Fruit fly (Drosophila melanogaster) whole organism, embryonic: Measurements from ENCODE around the gene Ide.

Source experiments
- CG10267 ChIP-seq: fragments of 200-800 bp; sonication (Bioruptor generic); optimal IDR thresholded peaks from 2 replicates; lab custom pipeline; 2018; ENCODE audit warnings: missing biosample characterization, mild to moderate bottlenecking, missing genetic modification characterization, moderate library complexity
- CG10565 ChIP-seq: fragments of 200-800 bp; sonication (Bioruptor generic); optimal IDR thresholded peaks from 3 replicates; lab custom pipeline; 2016; ENCODE audit warnings: missing biosample characterization, mild to moderate bottlenecking, missing genetic modification characterization
- CG11695 ChIP-seq: fragments of 200-800 bp; sonication (Bioruptor generic); IDR thresholded peaks from 3 replicates; pipeline ENCODE4 v1.3.6; 2022; ENCODE audit warnings: missing biosample characterization, missing genetic modification characterization
- CG13123 ChIP-seq: fragments of 200-800 bp; sonication (Bioruptor generic); optimal IDR thresholded peaks from 2 replicates; lab custom pipeline; 2016; ENCODE audit warnings: missing biosample characterization, missing genetic modification characterization
- CG13894 ChIP-seq: fragments of 200-800 bp; sonication (Bioruptor generic); optimal IDR thresholded peaks from 3 replicates; lab custom pipeline; 2018; ENCODE audit warnings: missing biosample characterization, mild to moderate bottlenecking, missing genetic modification characterization, moderate library complexity
- CG14860 ChIP-seq: fragments of 200-800 bp; sonication (Bioruptor generic); IDR thresholded peaks from 3 replicates; pipeline ENCODE4 v1.3.6; 2022; ENCODE audit warnings: missing biosample characterization, missing genetic modification characterization; ENCODE audit not compliant: partially characterized antibody
- CG14965 ChIP-seq: fragments of 200-800 bp; sonication (Bioruptor generic); optimal IDR thresholded peaks from 2 replicates; lab custom pipeline; 2016; ENCODE audit warnings: missing biosample characterization, missing genetic modification characterization, borderline replicate concordance
- CG15073 ChIP-seq: fragments of 200-800 bp; sonication (Bioruptor generic); optimal IDR thresholded peaks from 2 replicates; lab custom pipeline; 2016; ENCODE audit warnings: missing biosample characterization, missing genetic modification characterization
- CG17186 ChIP-seq: fragments of 200-800 bp; sonication (Bioruptor generic); optimal IDR thresholded peaks from 3 replicates; lab custom pipeline; 2017; ENCODE audit warnings: missing biosample characterization, missing genetic modification reagents, missing genetic modification characterization
- CG17328 ChIP-seq: fragments of 200-800 bp; sonication (Bioruptor generic); IDR thresholded peaks from 2 replicates; pipeline ENCODE4 v1.3.6; 2022; ENCODE audit warnings: missing biosample characterization, missing genetic modification characterization
- CG18599 ChIP-seq: fragments of 200-800 bp; sonication (Bioruptor generic); optimal IDR thresholded peaks from 3 replicates; lab custom pipeline; 2017; ENCODE audit warnings: missing biosample characterization, missing genetic modification characterization, mild to moderate bottlenecking, moderate library complexity, missing genetic modification reagents
- CG2129 ChIP-seq: fragments of 200-800 bp; sonication (Bioruptor generic); IDR thresholded peaks from 2 replicates; pipeline ENCODE4 v1.3.6; 2022; ENCODE audit warnings: missing biosample characterization, missing genetic modification characterization; ENCODE audit not compliant: partially characterized antibody
- CG2712 ChIP-seq: fragments of 200-800 bp; optimal IDR thresholded peaks from 3 replicates; lab custom pipeline; 2019; ENCODE audit warnings: missing biosample characterization, mild to moderate bottlenecking, missing genetic modification characterization, moderate library complexity
- CG3995 ChIP-seq: fragments of 200-800 bp; sonication (Bioruptor generic); optimal IDR thresholded peaks from 3 replicates; lab custom pipeline; 2016; ENCODE audit warnings: missing biosample characterization, missing genetic modification characterization
- CG42726 ChIP-seq: fragments of 200-800 bp; sonication (Bioruptor generic); IDR thresholded peaks from 2 replicates; pipeline ENCODE4 v1.3.6; 2022; ENCODE audit warnings: missing biosample characterization, missing genetic modification characterization; ENCODE audit not compliant: partially characterized antibody
- CG6854 ChIP-seq: fragments of 200-800 bp; sonication (Bioruptor generic); optimal IDR thresholded peaks from 3 replicates; lab custom pipeline; 2017; ENCODE audit warnings: missing biosample characterization, mild to moderate bottlenecking, missing genetic modification characterization
- CG7556 ChIP-seq: fragments of 200-800 bp; sonication (Bioruptor generic); optimal IDR thresholded peaks from 2 replicates; lab custom pipeline; 2017; ENCODE audit warnings: missing biosample characterization, mild to moderate bottlenecking, missing genetic modification characterization
- CG7963 ChIP-seq: fragments of 200-800 bp; sonication (Bioruptor generic); IDR thresholded peaks from 3 replicates; pipeline ENCODE4 v1.3.6; 2022; ENCODE audit warnings: missing biosample characterization, missing genetic modification characterization; ENCODE audit not compliant: partially characterized antibody
- CG8281 ChIP-seq: fragments of 200-800 bp; sonication (Bioruptor generic); optimal IDR thresholded peaks from 2 replicates; lab custom pipeline; 2018; ENCODE audit warnings: missing biosample characterization, mild to moderate bottlenecking, missing genetic modification characterization, moderate library complexity
- CG8290 ChIP-seq, 3 experiments: fragments of 200-800 bp; sonication (Bioruptor generic); optimal IDR thresholded peaks; 2 replicates each; lab custom pipeline; 2016 to 2019; ENCODE audit warnings: missing biosample characterization in 3 of 3, missing genetic modification characterization in 3 of 3, mild to moderate bottlenecking in 2 of 3, moderate library complexity in 1 of 3
- CTCF ChIP-seq: fragments of 200-800 bp; sonication (Bioruptor generic); optimal IDR thresholded peaks from 2 replicates; lab custom pipeline; 2017; ENCODE audit warnings: missing biosample characterization, mild to moderate bottlenecking, missing genetic modification characterization, moderate library complexity
- CrebB ChIP-seq: fragments of 200-800 bp; sonication (Bioruptor generic); optimal IDR thresholded peaks from 3 replicates; lab custom pipeline; 2018; ENCODE audit warnings: missing biosample characterization, mild to moderate bottlenecking, missing genetic modification characterization
- E2f1 ChIP-seq: fragments of 200-800 bp; sonication (Bioruptor generic); IDR thresholded peaks from 2 replicates; pipeline ENCODE4 v1.3.6; 2022; ENCODE audit warnings: missing biosample characterization, missing genetic modification characterization
- ERR ChIP-seq: fragments of 200-800 bp; sonication (Bioruptor generic); optimal IDR thresholded peaks from 2 replicates; lab custom pipeline; 2016; ENCODE audit warnings: missing biosample characterization, missing genetic modification characterization
- Kr ChIP-seq: fragments of 200-800 bp; sonication (Bioruptor generic); optimal IDR thresholded peaks from 2 replicates; lab custom pipeline; 2017; ENCODE audit warnings: missing biosample characterization, mild to moderate bottlenecking, missing genetic modification characterization
- Myb ChIP-seq: fragments of 200-800 bp; sonication (Bioruptor generic); optimal IDR thresholded peaks from 2 replicates; lab custom pipeline; 2016; ENCODE audit warnings: missing biosample characterization, missing genetic modification characterization
- ash1 ChIP-seq: fragments of 200-800 bp; sonication (Bioruptor generic); optimal IDR thresholded peaks from 2 replicates; lab custom pipeline; 2018; ENCODE audit warnings: missing biosample characterization, mild to moderate bottlenecking, missing genetic modification characterization
- cad ChIP-seq: fragments of >200 bp; optimal IDR thresholded peaks from 2 replicates; lab custom pipeline; 2017; ENCODE audit warnings: missing biosample characterization, missing genetic modification characterization
- chinmo ChIP-seq: fragments of 200-800 bp; sonication (Bioruptor generic); IDR thresholded peaks from 4 replicates; pipeline ENCODE4 v1.3.6; 2022; ENCODE audit warnings: missing biosample characterization, missing genetic modification characterization; ENCODE audit not compliant: partially characterized antibody
- dmrt99B ChIP-seq: fragments of 200-800 bp; sonication (Bioruptor generic); optimal IDR thresholded peaks from 2 replicates; lab custom pipeline; 2018; ENCODE audit warnings: missing biosample characterization, mild to moderate bottlenecking, missing genetic modification characterization, moderate library complexity
- ewg ChIP-seq: fragments of 200-800 bp; sonication (Bioruptor generic); optimal IDR thresholded peaks from 3 replicates; lab custom pipeline; 2017; ENCODE audit warnings: mild to moderate bottlenecking, missing biosample characterization, missing genetic modification reagents, missing genetic modification characterization
- exex ChIP-seq: fragments of 200-800 bp; sonication (Bioruptor generic); optimal IDR thresholded peaks from 4 replicates; lab custom pipeline; 2018; ENCODE audit warnings: missing biosample characterization, mild to moderate bottlenecking, missing genetic modification characterization, moderate library complexity
- grau ChIP-seq: fragments of 200-800 bp; optimal IDR thresholded peaks from 3 replicates; lab custom pipeline; 2019; ENCODE audit warnings: missing biosample characterization, mild to moderate bottlenecking, missing genetic modification characterization, moderate library complexity
- insv ChIP-seq, 2 experiments: fragments of 200-800 bp; sonication (Bioruptor generic); optimal IDR thresholded peaks; 3 replicates each; lab custom pipeline; 2016 to 2018; ENCODE audit warnings: missing biosample characterization in 2 of 2, missing genetic modification characterization in 2 of 2
- inv ChIP-seq: fragments of 200-800 bp; sonication (Bioruptor generic); IDR thresholded peaks from 2 replicates; pipeline ENCODE4 v1.3.6; 2022; ENCODE audit warnings: missing biosample characterization, missing genetic modification characterization; ENCODE audit not compliant: partially characterized antibody
- jing ChIP-seq: fragments of 200-800 bp; sonication (Bioruptor generic); optimal IDR thresholded peaks from 2 replicates; lab custom pipeline; 2018; ENCODE audit warnings: missing biosample characterization, mild to moderate bottlenecking, missing genetic modification characterization
- otp ChIP-seq: fragments of 200-800 bp; sonication (Bioruptor generic); IDR thresholded peaks from 3 replicates; pipeline ENCODE4, ENCODE4 v1.3.6; 2022; ENCODE audit warnings: missing biosample characterization, missing genetic modification characterization
- peb ChIP-seq: fragments of 200-800 bp; sonication (Bioruptor generic); IDR thresholded peaks from 2 replicates; pipeline ENCODE4 v1.3.6; 2022; ENCODE audit warnings: missing biosample characterization, missing genetic modification characterization
- row ChIP-seq: fragments of 200-800 bp; sonication (Bioruptor generic); IDR thresholded peaks from 3 replicates; pipeline ENCODE4 v1.3.6; 2022; ENCODE audit warnings: missing biosample characterization, missing genetic modification characterization
- sd ChIP-seq: fragments of 200-800 bp; sonication (Bioruptor generic); optimal IDR thresholded peaks from 3 replicates; lab custom pipeline; 2018; ENCODE audit warnings: missing biosample characterization, mild to moderate bottlenecking, missing genetic modification characterization, moderate library complexity
- sens ChIP-seq: fragments of 200-800 bp; sonication (Bioruptor generic); peaks from one replicate; lab custom pipeline; 2016; ENCODE audit warnings: missing biosample characterization, missing genetic modification characterization
- shn ChIP-seq: fragments of 200-800 bp; sonication (Bioruptor generic); optimal IDR thresholded peaks from 3 replicates; lab custom pipeline; 2016; ENCODE audit warnings: missing biosample characterization, missing genetic modification characterization
- sr ChIP-seq: fragments of 200-800 bp; sonication (Bioruptor generic); IDR thresholded peaks from 3 replicates; pipeline ENCODE4 v1.3.6; 2022; ENCODE audit warnings: missing biosample characterization, missing genetic modification characterization
- stc ChIP-seq: fragments of 200-800 bp; sonication (Bioruptor generic); IDR thresholded peaks from 2 replicates; pipeline ENCODE4 v1.3.6; 2022; ENCODE audit warnings: missing biosample characterization, missing genetic modification characterization
- sug ChIP-seq: fragments of 200-800 bp; optimal IDR thresholded peaks from 2 replicates; lab custom pipeline; 2019; ENCODE audit warnings: missing biosample characterization, mild to moderate bottlenecking, missing genetic modification characterization, moderate library complexity
- vnd ChIP-seq: fragments of 200-800 bp; sonication (Bioruptor generic); IDR thresholded peaks from 3 replicates; pipeline ENCODE4 v1.3.6; 2022; ENCODE audit warnings: missing biosample characterization, missing genetic modification characterization; ENCODE audit not compliant: partially characterized antibody
- wdn ChIP-seq: fragments of 200-800 bp; sonication (Bioruptor generic); IDR thresholded peaks from 2 replicates; pipeline ENCODE4 v1.3.6; 2022; ENCODE audit warnings: missing biosample characterization, missing genetic modification characterization

The Ide gene

DNA sequence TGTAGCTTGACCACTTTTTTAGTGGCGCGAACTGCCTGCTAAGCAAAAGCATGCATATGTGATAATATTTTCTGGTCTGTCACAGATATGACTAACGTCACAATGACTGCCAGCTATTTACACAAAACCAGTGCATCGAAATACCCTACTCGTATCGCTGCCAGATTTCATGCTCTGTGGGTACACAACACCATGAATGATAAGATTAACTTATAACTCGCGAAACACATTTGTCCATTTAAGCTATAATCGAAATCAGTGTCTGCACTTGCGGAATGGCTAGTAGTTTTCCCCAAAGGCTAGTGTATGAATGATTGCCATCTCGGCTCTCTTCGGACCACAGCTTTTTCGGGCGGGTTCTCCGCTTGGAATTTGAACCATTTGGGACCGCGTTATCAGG lies 9.7 kb upstream of the Ide start (continued):
- TF ChIP-seq chinmo (peak; percentile 49; the same call in 2 of the 4 replicates), cad (GFP tag; lab: Kevin White, UChicago) (no peak), peb (GFP tag; lab: Robert Waterston, UW) (no peak), CrebB (tag; lab: Kevin White, UChicago) (peak; percentile 17), ERR (GFP tag; lab: Kevin White, UChicago) (no peak), otp (GFP tag; lab: Robert Waterston, UW) (no peak), inv (GFP tag; lab: Robert Waterston, UW) (no peak), wdn (no peak), Myb (no peak), CG42726 (GFP tag; lab: Robert Waterston, UW) (no peak), vnd (GFP tag; lab: Robert Waterston, UW) (no peak), CG8290 (GFP tag; optimal IDR thresholded peaks at IDR 0.05; lab: Kevin White, UChicago) (no peak), CG8290 (tag; optimal IDR thresholded peaks at IDR 0.05; lab: Kevin White, UChicago) (peak in 1 of 2 experiments; percentile 15), ash1 (no peak), CG17186 (GFP tag; lab: Kevin White, UChicago) (no peak), CG7963 (no peak), CG13894 (tag; lab: Kevin White, UChicago) (no peak), sr (GFP tag; lab: Robert Waterston, UW) (no peak), CG18599 (GFP tag; lab: Kevin White, UChicago) (peak; percentile 36), E2f1 (GFP tag; lab: Robert Waterston, UW) (no peak), CG3995 (GFP tag; lab: Kevin White, UChicago) (peak; percentile 8), CG11695 (GFP tag; lab: Robert Waterston, UW) (no peak), exex (tag; lab: Kevin White, UChicago) (peak; percentile 83), sd (peak; percentile 83), CG2712 (tag; lab: Kevin White, UChicago) (no peak), jing (no peak), CG2129 (GFP tag; lab: Robert Waterston, UW) (no peak)
- TF ChIP-seq, all 482 proteins: peak for 19

DNA sequence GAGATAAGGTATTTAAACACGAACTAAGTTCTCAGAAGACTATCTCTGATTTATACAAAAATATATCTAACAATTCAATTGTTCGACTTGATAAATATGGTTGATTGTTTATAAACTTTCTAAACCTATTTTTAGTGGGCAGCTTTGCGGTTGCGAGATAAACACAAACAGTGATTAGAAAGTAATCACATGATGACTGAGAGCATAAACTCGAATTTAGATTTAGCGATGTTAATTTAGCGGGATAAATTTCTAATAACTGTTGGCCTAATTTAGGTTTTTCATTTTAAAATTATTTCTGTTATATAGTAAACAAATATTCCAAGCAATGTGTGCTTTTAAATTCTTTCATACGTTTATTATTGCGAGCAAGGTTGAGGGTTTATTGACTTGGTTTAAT lies 9.3 kb upstream of the Ide start:
- TF ChIP-seq CG14965 (GFP tag; lab: Kevin White, UChicago) (no peak), shn (GFP tag; lab: Kevin White, UChicago) (no peak), sens (GFP tag; lab: Kevin White, UChicago) (peak; percentile 61)

DNA sequence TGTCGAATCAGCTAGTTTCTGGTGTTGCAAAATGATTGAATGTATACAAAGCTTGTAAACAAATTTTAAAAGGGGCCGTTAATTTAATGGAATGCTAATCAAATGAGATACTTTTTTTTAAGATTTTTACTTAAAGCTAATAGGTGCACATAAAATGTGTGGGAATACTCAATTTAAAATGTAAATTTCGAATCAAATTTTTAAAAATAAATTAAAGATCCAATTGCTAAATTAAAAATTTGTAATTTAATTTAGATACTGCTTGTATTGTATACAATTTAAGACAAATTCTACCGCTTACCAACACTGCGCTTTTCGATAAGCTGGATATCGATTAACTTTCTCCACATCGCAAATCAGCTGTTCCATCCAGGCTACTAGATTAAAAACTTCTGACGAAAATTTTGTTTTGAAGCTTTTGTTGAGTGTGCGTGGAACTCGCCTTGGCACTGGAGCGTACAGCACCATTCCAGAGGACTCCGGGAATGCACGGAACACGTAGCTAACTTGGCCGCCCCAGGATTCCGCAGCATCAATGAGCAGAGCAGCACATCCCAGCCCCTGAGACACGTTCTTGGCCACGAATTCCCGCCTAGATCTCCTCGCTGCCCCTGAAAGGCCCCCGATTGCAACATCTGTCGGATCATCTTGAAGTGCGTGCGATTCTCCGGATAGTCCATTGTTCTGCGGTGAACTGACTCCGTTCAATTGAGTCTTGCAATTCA lies 8.6 kb upstream of the Ide start, which contains the start of the genes CG5498 and fbl:
Gene CG5498, minus strand, starts transcription at position 24 of the 725 bp plus-strand sequence.
Gene fbl, plus strand, starts transcription at position 344 of the 725 bp plus-strand sequence.
- TF ChIP-seq inv (GFP tag; lab: Robert Waterston, UW) = no peak
- TF ChIP-seq CG14860 (GFP tag; lab: Robert Waterston, UW) = no peak
- peak; percentile 77 for TF ChIP-seq grau (tag; lab: Kevin White, UChicago)
- TF ChIP-seq CG10267 = peak; percentile 98
- TF ChIP-seq CTCF (GFP tag; lab: Kevin White, UChicago) = no peak
- 0 out of 2 replicates have a peak, but pooled peaks have one; percentile 29 for TF ChIP-seq stc (GFP tag; lab: Robert Waterston, UW)
- TF ChIP-seq row (GFP tag; lab: Robert Waterston, UW) = peak; percentile 56
- TF ChIP-seq dmrt99B = peak; percentile 62
- no peak for TF ChIP-seq CG10565
- no peak for TF ChIP-seq CG6854
- peak; percentile 68 for TF ChIP-seq sug (tag; lab: Kevin White, UChicago)
- peak in 1 of 2 experiments; percentile 45 for TF ChIP-seq insv (GFP tag; optimal IDR thresholded peaks at IDR 0.05; lab: Kevin White, UChicago)
- TF ChIP-seq Kr (GFP tag; lab: Kevin White, UChicago) = no peak
- TF ChIP-seq chinmo = no peak
- peak; percentile 1 for TF ChIP-seq CG8281 (tag; lab: Kevin White, UChicago)
- peak; percentile 36 for TF ChIP-seq CG13123 (GFP tag; lab: Kevin White, UChicago)
- TF ChIP-seq ewg (GFP tag; lab: Kevin White, UChicago) = peak; percentile 29
- TF ChIP-seq CG7556 (GFP tag; lab: Kevin White, UChicago) = peak; percentile 71
- peak; percentile 24 for TF ChIP-seq CG15073 (GFP tag; lab: Kevin White, UChicago)
- TF ChIP-seq CG17328 (GFP tag; lab: Robert Waterston, UW) = no peak
